Worm (Caenorhabditis elegans) whole organism, L1 larva: ENCODE data around the gene R160.13.

Experiments
- C16A3.4 ChIP-seq: fragments of 150-350 bp; optimal IDR thresholded peaks from 2 replicates; lab custom pipeline; 2014; ENCODE audit warnings: missing biosample characterization, missing genetic modification characterization
- aha-1 ChIP-seq: fragments of 150-350 bp; optimal IDR thresholded peaks from 2 replicates; lab custom pipeline; 2014; ENCODE audit warnings: missing biosample characterization, missing genetic modification characterization
- aly-2 ChIP-seq: fragments of 150-350 bp; optimal IDR thresholded peaks from 2 replicates; lab custom pipeline; 2014; ENCODE audit warnings: missing biosample characterization, missing genetic modification characterization
- ama-1 ChIP-seq: fragments of 150-350 bp; optimal IDR thresholded peaks from 2 replicates; lab custom pipeline; 2014
- ceh-63 ChIP-seq: fragments of 200-800 bp; sonication (Bioruptor generic); optimal IDR thresholded peaks from 2 replicates; lab custom pipeline; 2018; ENCODE audit warnings: mild to moderate bottlenecking, missing genetic modification characterization, missing compliant biosample characterization
- ceh-8 ChIP-seq: fragments of 200-800 bp; sonication (Bioruptor generic); optimal IDR thresholded peaks from 2 replicates; lab custom pipeline; 2018; ENCODE audit warnings: mild to moderate bottlenecking, missing genetic modification characterization, moderate library complexity, missing compliant biosample characterization
- ces-1 ChIP-seq: fragments of 150-350 bp; optimal IDR thresholded peaks from 2 replicates; lab custom pipeline; 2014; ENCODE audit warnings: missing biosample characterization, missing genetic modification reagents, missing genetic modification characterization
- dpl-1 ChIP-seq, 3 experiments: fragments of 150-350 bp in 2 of 3; sonication (generic microtip) in 1 of 3; optimal IDR thresholded peaks; 2 replicates each; lab custom pipeline; 2014 to 2017; ENCODE audit warnings: missing biosample characterization in 3 of 3, missing genetic modification characterization in 3 of 3, missing genetic modification reagents in 3 of 3
- efl-1 ChIP-seq, 4 experiments: fragments of 150-350 bp; optimal IDR thresholded peaks in 3 of 4; peaks in 1 of 4; 1 replicate in 1 of 4; 2 replicates in 3 of 4; lab custom pipeline; 2014; ENCODE audit warnings: missing biosample characterization in 2 of 4, missing genetic modification characterization in 2 of 4, missing genetic modification reagents in 2 of 4
- egl-27 ChIP-seq, 2 experiments: fragments of 150-350 bp in 1 of 2; sonication (generic microtip); optimal IDR thresholded peaks; 3 replicates each; lab custom pipeline; 2017 to 2018; ENCODE audit warnings: missing biosample characterization in 2 of 2, missing genetic modification characterization in 2 of 2, missing genetic modification reagents in 2 of 2
- fkh-10 ChIP-seq: sonication (generic microtip); optimal IDR thresholded peaks from 2 replicates; lab custom pipeline; 2017; ENCODE audit warnings: missing biosample characterization, missing genetic modification reagents, missing genetic modification characterization
- fos-1 ChIP-seq: fragments of 150-350 bp; optimal IDR thresholded peaks from 2 replicates; lab custom pipeline; 2014; ENCODE audit warnings: missing biosample characterization, missing genetic modification characterization
- grh-1 ChIP-seq: fragments of 200-800 bp; sonication (Bioruptor generic); IDR thresholded peaks from 2 replicates; pipeline ENCODE4 v1.3.6; 2022; ENCODE audit warnings: missing genetic modification reagents, missing genetic modification characterization, missing compliant biosample characterization
- hlh-17 ChIP-seq: fragments of 200-800 bp; sonication (Bioruptor generic); optimal IDR thresholded peaks from 2 replicates; lab custom pipeline; 2018; ENCODE audit warnings: missing genetic modification characterization, mild to moderate bottlenecking, missing compliant biosample characterization, moderate library complexity, borderline replicate concordance
- hlh-4 ChIP-seq: sonication (generic microtip); optimal IDR thresholded peaks from 2 replicates; lab custom pipeline; 2016; ENCODE audit warnings: mild to moderate bottlenecking, missing genetic modification characterization, missing compliant biosample characterization
- isw-1 ChIP-seq: fragments of 200-800 bp; sonication (Bioruptor generic); IDR thresholded peaks from 2 replicates; pipeline ENCODE4 v1.3.6; 2022; ENCODE audit warnings: missing genetic modification characterization, missing compliant biosample characterization
- lin-15B ChIP-seq: fragments of 150-350 bp; sonication (generic microtip); optimal IDR thresholded peaks from 3 replicates; lab custom pipeline; 2014; ENCODE audit warnings: missing biosample characterization, missing genetic modification characterization
- lin-39 ChIP-seq: fragments of 150-350 bp; optimal IDR thresholded peaks from 2 replicates; lab custom pipeline; 2014; ENCODE audit warnings: missing biosample characterization, missing genetic modification reagents, missing genetic modification characterization
- lsy-2 ChIP-seq, 2 experiments: fragments of 150-350 bp; optimal IDR thresholded peaks; 2 replicates each; lab custom pipeline; 2014; ENCODE audit warnings: missing biosample characterization in 2 of 2, missing genetic modification characterization in 2 of 2
- mab-9 ChIP-seq: fragments of 200-800 bp; sonication (Bioruptor generic); IDR thresholded peaks from 2 replicates; pipeline ENCODE4 v1.3.6; 2022; ENCODE audit warnings: missing genetic modification reagents, missing genetic modification characterization, missing compliant biosample characterization
- nhr-11 ChIP-seq: fragments of 150-350 bp; optimal IDR thresholded peaks from 2 replicates; lab custom pipeline; 2014; ENCODE audit warnings: missing biosample characterization, missing genetic modification characterization
- nhr-19 ChIP-seq: fragments of 200-800 bp; sonication (Bioruptor generic); conservative IDR thresholded peaks from 2 replicates; pipeline ENCODE4 v1.3.6; 2022; ENCODE audit warnings: missing genetic modification characterization, missing compliant biosample characterization
- nhr-237 ChIP-seq: fragments of 150-350 bp; optimal IDR thresholded peaks from 2 replicates; lab custom pipeline; 2014; ENCODE audit warnings: missing biosample characterization, missing genetic modification characterization
- nhr-28 ChIP-seq: fragments of 150-350 bp; optimal IDR thresholded peaks from 2 replicates; lab custom pipeline; 2014; ENCODE audit warnings: missing biosample characterization, missing genetic modification characterization
- nhr-84 ChIP-seq: sonication (generic microtip); optimal IDR thresholded peaks from 2 replicates; lab custom pipeline; 2017; ENCODE audit warnings: missing biosample characterization, missing genetic modification characterization
- nhr-85 ChIP-seq: sonication (generic microtip); peaks from one replicate; lab custom pipeline; 2016; ENCODE audit warnings: missing genetic modification characterization, inconsistent platforms, missing compliant biosample characterization
- pag-3 ChIP-seq: sonication (generic microtip); optimal IDR thresholded peaks from 2 replicates; lab custom pipeline; 2017; ENCODE audit warnings: missing genetic modification characterization, mild to moderate bottlenecking, missing compliant biosample characterization, antibody characterized with exemption, borderline replicate concordance; ENCODE audit not compliant: insufficient read depth
- pax-3 ChIP-seq: fragments of 200-800 bp; sonication (Bioruptor generic); optimal IDR thresholded peaks from 2 replicates; lab custom pipeline; 2018; ENCODE audit warnings: mild to moderate bottlenecking, missing genetic modification characterization, moderate library complexity, missing compliant biosample characterization
- rnt-1 ChIP-seq: sonication (generic microtip); optimal IDR thresholded peaks from 2 replicates; lab custom pipeline; 2016; ENCODE audit warnings: mild to moderate bottlenecking, missing genetic modification characterization, moderate library complexity, missing compliant biosample characterization
- sptf-1 ChIP-seq: fragments of 150-350 bp; optimal IDR thresholded peaks from 2 replicates; lab custom pipeline; 2014; ENCODE audit warnings: missing biosample characterization, missing genetic modification characterization
- tbx-2 ChIP-seq: sonication (generic microtip); optimal IDR thresholded peaks from 2 replicates; lab custom pipeline; 2016; ENCODE audit warnings: missing genetic modification characterization, missing compliant biosample characterization
- tlp-1 ChIP-seq: fragments of 150-350 bp; optimal IDR thresholded peaks from 2 replicates; lab custom pipeline; 2014; ENCODE audit warnings: missing biosample characterization, missing genetic modification characterization
- unc-130 ChIP-seq: fragments of 150-350 bp; optimal IDR thresholded peaks from 2 replicates; lab custom pipeline; 2017; ENCODE audit warnings: missing biosample characterization, missing genetic modification characterization, inconsistent platforms
- unc-30 ChIP-seq: sonication (generic microtip); optimal IDR thresholded peaks from 2 replicates; lab custom pipeline; 2017; ENCODE audit warnings: missing biosample characterization, missing genetic modification characterization
- unc-98 ChIP-seq: fragments of 200-800 bp; sonication (Bioruptor generic); IDR thresholded peaks from 2 replicates; pipeline ENCODE4 v1.3.6; 2022; ENCODE audit warnings: missing genetic modification characterization, missing compliant biosample characterization
- xbp-1 ChIP-seq: sonication (generic microtip); optimal IDR thresholded peaks from 2 replicates; lab custom pipeline; 2016; ENCODE audit warnings: missing genetic modification characterization, missing compliant biosample characterization
- ztf-11 ChIP-seq, 2 experiments: sonication (generic microtip); optimal IDR thresholded peaks; 2 replicates each; lab custom pipeline; 2016 to 2017; ENCODE audit warnings: missing genetic modification characterization in 2 of 2, missing biosample characterization in 1 of 2, missing compliant biosample characterization in 1 of 2
- ztf-4 ChIP-seq: fragments of 150-350 bp; optimal IDR thresholded peaks from 2 replicates; lab custom pipeline; 2014; ENCODE audit warnings: missing biosample characterization, missing genetic modification characterization

Gene R160.13

ce11 chrX:4386493-4386892, 15.2 kb upstream of the R160.13 start (continued):
- no peak for TF ChIP-seq mab-9 (GFP tag; lab: Robert Waterston, UW)
- TF ChIP-seq ztf-4 (tag; lab: Kevin White, UChicago), result no peak
- no peak for TF ChIP-seq sptf-1
- TF ChIP-seq pax-3 (tag; lab: Kevin White, UChicago), result no peak
- TF ChIP-seq unc-130 (tag; lab: Kevin White, UChicago), result peak; percentile 8
- TF ChIP-seq, all 84 proteins: peak for 12

ce11 chrX:4383316-4383936, 12.1 kb upstream of the R160.13 start, which contains the start of gene lst-2:
TSS of gene lst-2 (minus strand) at chrX:4383366.
- TF ChIP-seq nhr-85, result peak; percentile 32
- TF ChIP-seq ceh-8 (GFP tag; lab: Kevin White, UChicago), result peak; percentile 40
- TF ChIP-seq egl-27 (tag; optimal IDR thresholded peaks at IDR 0.05; lab: Kevin White, UChicago), result no peak

- TF ChIP-seq pag-3 (tag; lab: Kevin White, UChicago) (no peak), ceh-8 (GFP tag; lab: Kevin White, UChicago) (no peak), rnt-1 (tag; lab: Kevin White, UChicago) (no peak), unc-130 (tag; lab: Kevin White, UChicago) (no peak), tbx-2 (tag; lab: Kevin White, UChicago) (no peak), ces-1 (GFP tag; lab: Kevin White, UChicago) (no peak), hlh-17 (GFP tag; lab: Kevin White, UChicago) (no peak), unc-98 (GFP tag; lab: Robert Waterston, UW) (no peak), lin-39 (no peak), fkh-10 (no peak), aha-1 (tag; lab: Kevin White, UChicago) (no peak), C16A3.4 (tag; lab: Kevin White, UChicago) (no peak), egl-27 (tag; optimal IDR thresholded peaks at IDR 0.05; lab: Kevin White, UChicago) (no peak), nhr-84 (tag; lab: Kevin White, UChicago) (no peak), ztf-11 (tag; optimal IDR thresholded peaks at IDR 0.05; lab: Kevin White, UChicago) (no peak)
These were observed 6.4 kb upstream of the R160.13 start, which contains the start of gene R160.12 for ce11 chrX:4377689-4378088. TSS of gene R160.12 (minus strand) at chrX:4377789.

- TF ChIP-seq hlh-4, result no peak
- no peak for TF ChIP-seq xbp-1 (tag; lab: Kevin White, UChicago)
- no peak for TF ChIP-seq lsy-2 (tag; optimal IDR thresholded peaks at IDR 0.05; lab: Kevin White, UChicago)
- no peak for TF ChIP-seq ama-1
- TF ChIP-seq nhr-28 (tag; lab: Kevin White, UChicago), result no peak
- no peak for TF ChIP-seq fos-1 (tag; lab: Kevin White, UChicago)
- TF ChIP-seq ceh-63, result no peak
- no peak for TF ChIP-seq unc-30 (tag; lab: Kevin White, UChicago)
- TF ChIP-seq aly-2, result no peak
- no peak for TF ChIP-seq isw-1 (GFP tag; lab: Robert Waterston, UW)
- TF ChIP-seq grh-1 (GFP tag; lab: Robert Waterston, UW), result no peak
- no peak for TF ChIP-seq nhr-19 (GFP tag; lab: Robert Waterston, UW)
- no peak for TF ChIP-seq nhr-11 (tag; lab: Kevin White, UChicago)
These were observed 5.5 kb upstream of the R160.13 start, which contains the start of gene R160.2 for ce11 chrX:4376801-4377200. TSS of gene R160.2 (minus strand) at chrX:4376901.

- TF ChIP-seq isw-1 (GFP tag; lab: Robert Waterston, UW) (no peak), hlh-17 (GFP tag; lab: Kevin White, UChicago) (no peak), ama-1 (no peak), unc-30 (tag; lab: Kevin White, UChicago) (no peak), nhr-237 (tag; lab: Kevin White, UChicago) (no peak), aly-2 (no peak), hlh-4 (no peak), dpl-1 (GFP tag; optimal IDR thresholded peaks at IDR 0.05; lab: Kevin White, UChicago) (no peak), efl-1 (optimal IDR thresholded peaks at IDR 0.05; lab: Kevin White, UChicago) (no peak), efl-1 (GFP tag; optimal IDR thresholded peaks at IDR 0.05 in 1 of 2; lab: Kevin White, UChicago) (no peak), tlp-1 (tag; lab: Kevin White, UChicago) (no peak), lin-15B (tag; lab: Kevin White, UChicago) (no peak)
These were observed 1.8 kb upstream of the R160.13 start, which contains the start of gene R160.6 for ce11 chrX:4373123-4373522. TSS of gene R160.6 (minus strand) at chrX:4373223.
